Worm (Caenorhabditis elegans) whole organism, L4/young adult: ENCODE data around the gene fbxa-179.

ENCODE experiments used
- W03F9.2 ChIP-seq: fragments of 150-350 bp; optimal IDR thresholded peaks from 2 replicates; lab custom pipeline; 2014; ENCODE audit warnings: missing biosample characterization, missing genetic modification characterization
- him-1 ChIP-seq: sonication (generic microtip); optimal IDR thresholded peaks from 2 replicates; lab custom pipeline; 2016; ENCODE audit warnings: missing genotype, missing genetic modification reagents, missing genetic modification characterization, missing compliant biosample characterization

- TF ChIP-seq W03F9.2 (tag; lab: Kevin White, UChicago) (no peak), him-1 (tag; lab: Kevin White, UChicago) (no peak)
Measured at ce11 chrX:14442321-14442720, 29.6 kb upstream of the fbxa-179 start, which contains the start of gene F23D12.3.
